Fruit fly (Drosophila melanogaster) whole organism, wandering third instar larva: ENCODE data around the gene Gba1b.

Source experiments
- HLH106 ChIP-seq: fragments of 200-800 bp; optimal IDR thresholded peaks from 3 replicates; lab custom pipeline; 2019; ENCODE audit warnings: missing biosample characterization, mild to moderate bottlenecking, missing genetic modification characterization, moderate library complexity
- Hr83 ChIP-seq: fragments of 200-300 bp; sonication (Bioruptor generic); optimal IDR thresholded peaks from 2 replicates; lab custom pipeline; 2016; ENCODE audit warnings: missing biosample characterization, mild to moderate bottlenecking, missing genetic modification characterization, moderate library complexity; ENCODE audit not compliant: poor library complexity, severe bottlenecking
- Jra ChIP-seq: sonication (Bioruptor generic); optimal IDR thresholded peaks from 2 replicates; lab custom pipeline; 2016; ENCODE audit warnings: missing biosample characterization, missing genetic modification characterization
- Myc ChIP-seq: fragments of >200 bp; optimal IDR thresholded peaks from 2 replicates; lab custom pipeline; 2017
- OdsH ChIP-seq: fragments of 200-800 bp; sonication (Bioruptor generic); optimal IDR thresholded peaks from 2 replicates; lab custom pipeline; 2016; ENCODE audit warnings: missing biosample characterization, mild to moderate bottlenecking, missing genetic modification characterization
- Vsx2 ChIP-seq: fragments of 200-300, 225-300 bp; sonication (Bioruptor generic); optimal IDR thresholded peaks from 2 replicates; lab custom pipeline; 2018; ENCODE audit warnings: missing biosample characterization, missing genetic modification characterization; ENCODE audit not compliant: partially characterized antibody
- brk ChIP-seq: fragments of 200-800 bp; sonication (Bioruptor generic); optimal IDR thresholded peaks from 2 replicates; lab custom pipeline; 2016; ENCODE audit warnings: missing biosample characterization, mild to moderate bottlenecking, missing genetic modification characterization
- fru ChIP-seq: fragments of 200-800 bp; sonication (Bioruptor generic); optimal IDR thresholded peaks from 3 replicates; lab custom pipeline; 2016; ENCODE audit warnings: missing biosample characterization, mild to moderate bottlenecking, missing genetic modification characterization
- h ChIP-seq: fragments of 200-800 bp; sonication (Bioruptor generic); optimal IDR thresholded peaks from 3 replicates; lab custom pipeline; 2016; ENCODE audit warnings: missing biosample characterization, mild to moderate bottlenecking, missing genetic modification characterization
- rgr ChIP-seq: fragments of 200-800 bp; sonication (Bioruptor generic); optimal IDR thresholded peaks from 3 replicates; lab custom pipeline; 2016; ENCODE audit warnings: missing biosample characterization, mild to moderate bottlenecking, missing genetic modification characterization
- sv ChIP-seq: fragments of 200-800 bp; sonication (Bioruptor generic); optimal IDR thresholded peaks from 3 replicates; lab custom pipeline; 2016; ENCODE audit warnings: missing biosample characterization, missing genetic modification characterization

DNA sequence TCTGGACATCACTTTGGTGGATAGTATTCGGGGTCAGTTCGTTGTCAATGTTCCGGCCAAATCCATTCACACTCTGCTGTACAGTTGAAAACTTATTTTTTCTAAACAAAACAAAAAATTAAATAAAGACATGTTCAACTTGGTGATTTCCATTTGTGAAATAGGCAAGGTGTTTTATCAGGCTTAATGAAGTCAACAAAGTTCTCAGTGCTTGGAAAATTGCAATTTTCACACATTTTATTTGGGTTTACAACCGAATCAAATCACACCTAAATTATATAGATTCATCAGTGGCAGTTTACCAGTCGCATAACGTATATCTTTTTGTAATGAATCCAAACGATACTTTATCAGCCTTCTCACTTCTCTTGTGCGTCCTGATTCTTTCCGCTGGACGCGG lies 2.1 kb upstream of the Gba1b start, which contains the start of gene Qsox4:
- TF ChIP-seq sv (no peak), Hr83 (GFP tag; lab: Kevin White, UChicago) (no peak), h (GFP tag; lab: Kevin White, UChicago) (no peak), Jra (GFP tag; lab: Kevin White, UChicago) (no peak), OdsH (GFP tag; lab: Kevin White, UChicago) (no peak), brk (GFP tag; lab: Kevin White, UChicago) (no peak), Vsx2 (GFP tag; lab: Kevin White, UChicago) (no peak), HLH106 (no peak), Myc (no peak), fru (GFP tag; lab: Kevin White, UChicago) (no peak), rgr (GFP tag; lab: Kevin White, UChicago) (no peak)
